Worm (Caenorhabditis elegans) whole organism, young adult: Measurements from ENCODE around the gene bath-39.
A peak's percentile ranks its signal among the peaks of the same experiment; 100 is the strongest.

Experiments used
- B0261.1 ChIP-seq: sonication (generic microtip); optimal IDR thresholded peaks from 2 replicates; lab custom pipeline; 2016; ENCODE audit warnings: mild to moderate bottlenecking, missing genetic modification characterization, moderate library complexity, missing compliant biosample characterization
- B0336.3 ChIP-seq: fragments of 200-800 bp; sonication (Bioruptor generic); IDR thresholded peaks from 2 replicates; pipeline ENCODE4 v1.3.6; 2022; ENCODE audit warnings: missing genetic modification characterization, missing compliant biosample characterization
- C17E4.6 ChIP-seq: fragments of 200-800 bp; sonication (Bioruptor generic); IDR thresholded peaks from 2 replicates; pipeline ENCODE4 v1.3.6; 2022; ENCODE audit warnings: missing genetic modification reagents, missing genetic modification characterization, missing compliant biosample characterization
- D2030.7 ChIP-seq: fragments of 200-800 bp; sonication (Bioruptor generic); IDR thresholded peaks from 2 replicates; pipeline ENCODE4 v1.3.6; 2022; ENCODE audit warnings: missing genetic modification reagents, missing genetic modification characterization, missing compliant biosample characterization
- F10E7.11 ChIP-seq: sonication (generic microtip); optimal IDR thresholded peaks from 2 replicates; lab custom pipeline; 2017; ENCODE audit warnings: mild to moderate bottlenecking, missing genetic modification characterization, moderate library complexity, missing compliant biosample characterization
- F22D6.2 ChIP-seq: sonication (generic microtip); optimal IDR thresholded peaks from 2 replicates; lab custom pipeline; 2016; ENCODE audit warnings: mild to moderate bottlenecking, missing genetic modification characterization, missing compliant biosample characterization
- F49E8.2 ChIP-seq: sonication (generic microtip); optimal IDR thresholded peaks from 3 replicates; lab custom pipeline; 2017; ENCODE audit warnings: missing genetic modification characterization, mild to moderate bottlenecking, missing compliant biosample characterization, antibody characterized with exemption, moderate library complexity; ENCODE audit not compliant: insufficient read depth
- Y56A3A.18 ChIP-seq: fragments of 200-800 bp; sonication (Bioruptor generic); IDR thresholded peaks from 2 replicates; pipeline ENCODE4 v1.3.6; 2022; ENCODE audit warnings: missing genetic modification reagents, missing genetic modification characterization, missing compliant biosample characterization
- aptf-2 ChIP-seq: fragments of 200-800 bp; sonication (Bioruptor generic); conservative IDR thresholded peaks from 2 replicates; pipeline ENCODE4 v1.3.6; 2022; ENCODE audit warnings: missing genetic modification reagents, missing genetic modification characterization, missing compliant biosample characterization
- athp-1 ChIP-seq: sonication (generic microtip); optimal IDR thresholded peaks from 2 replicates; lab custom pipeline; 2017; ENCODE audit warnings: mild to moderate bottlenecking, missing genetic modification characterization, missing compliant biosample characterization
- bed-1 ChIP-seq: fragments of 200-800 bp; sonication (Bioruptor generic); IDR thresholded peaks from 2 replicates; pipeline ENCODE4 v1.3.6; 2022; ENCODE audit warnings: missing genetic modification reagents, missing genetic modification characterization, missing compliant biosample characterization
- bed-2 ChIP-seq: fragments of 200-800 bp; sonication (Bioruptor generic); IDR thresholded peaks from 2 replicates; pipeline ENCODE4 v1.3.6; 2022; ENCODE audit warnings: missing genetic modification reagents, missing genetic modification characterization, missing compliant biosample characterization
- ceh-27 ChIP-seq: fragments of 200-800 bp; sonication (Bioruptor generic); optimal IDR thresholded peaks from 2 replicates; lab custom pipeline; 2018; ENCODE audit warnings: mild to moderate bottlenecking, missing genetic modification characterization, moderate library complexity, missing compliant biosample characterization
- egrh-3 ChIP-seq: fragments of 200-800 bp; sonication (Bioruptor generic); IDR thresholded peaks from 2 replicates; pipeline ENCODE4 v1.3.6; 2022; ENCODE audit warnings: missing genetic modification reagents, missing genetic modification characterization, missing compliant biosample characterization
- ekl-4 ChIP-seq: fragments of 200-800 bp; sonication (Bioruptor generic); IDR thresholded peaks from 2 replicates; pipeline ENCODE4 v1.3.6; 2022; ENCODE audit warnings: missing genetic modification reagents, missing genetic modification characterization, missing compliant biosample characterization
- him-1 ChIP-seq: sonication (generic microtip); optimal IDR thresholded peaks from 2 replicates; lab custom pipeline; 2016; ENCODE audit warnings: missing genotype, missing genetic modification reagents, missing genetic modification characterization, missing compliant biosample characterization
- hlh-12 ChIP-seq: sonication (generic microtip); optimal IDR thresholded peaks from 2 replicates; lab custom pipeline; 2016; ENCODE audit warnings: missing genetic modification characterization, missing compliant biosample characterization
- hmg-1.2 ChIP-seq: fragments of 200-800 bp; sonication (Bioruptor generic); IDR thresholded peaks from 2 replicates; pipeline ENCODE4 v1.3.6; 2022; ENCODE audit warnings: missing genetic modification reagents, missing genetic modification characterization, missing compliant biosample characterization
- hmg-20 ChIP-seq: fragments of 200-800 bp; sonication (Bioruptor generic); IDR thresholded peaks from 2 replicates; pipeline ENCODE4 v1.3.6; 2022; ENCODE audit warnings: missing genetic modification reagents, missing genetic modification characterization, missing compliant biosample characterization
- hrde-1 ChIP-seq: sonication (generic microtip); optimal IDR thresholded peaks from 2 replicates; lab custom pipeline; 2016; ENCODE audit warnings: missing genetic modification characterization, mild to moderate bottlenecking, missing compliant biosample characterization, moderate library complexity, missing genotype, missing genetic modification reagents, borderline replicate concordance
- madf-3 ChIP-seq: fragments of 200-800 bp; sonication (Bioruptor generic); IDR thresholded peaks from 2 replicates; pipeline ENCODE4 v1.3.6; 2022; ENCODE audit warnings: missing genetic modification reagents, missing genetic modification characterization, missing compliant biosample characterization
- madf-6 ChIP-seq: fragments of 200-800 bp; sonication (Bioruptor generic); IDR thresholded peaks from 2 replicates; pipeline ENCODE4 v1.3.6; 2022; ENCODE audit warnings: missing genetic modification reagents, missing genetic modification characterization, missing compliant biosample characterization
- madf-8 ChIP-seq: fragments of 200-800 bp; sonication (Bioruptor generic); conservative IDR thresholded peaks from 2 replicates; pipeline ENCODE4 v1.3.6; 2022; ENCODE audit warnings: missing genetic modification reagents, missing genetic modification characterization, missing compliant biosample characterization
- rec-8 ChIP-seq, 2 experiments: sonication (generic microtip); optimal IDR thresholded peaks; 2 replicates each; lab custom pipeline; 2016; ENCODE audit warnings: mild to moderate bottlenecking in 2 of 2, missing genetic modification characterization in 2 of 2, missing genetic modification reagents in 2 of 2, missing genotype in 2 of 2, missing biosample characterization in 1 of 2, missing compliant biosample characterization in 1 of 2, moderate library complexity in 1 of 2
- rpc-1 ChIP-seq, 2 experiments: fragments of 150-350 bp in 1 of 2; sonication (generic microtip) in 1 of 2; optimal IDR thresholded peaks; 2 replicates each; lab custom pipeline; 2014 to 2018; ENCODE audit warnings: missing biosample characterization in 1 of 2, missing genetic modification characterization in 1 of 2, missing genetic modification reagents in 1 of 2, missing genotype in 1 of 2
- snpc-1.3 ChIP-seq: sonication (generic microtip); optimal IDR thresholded peaks from 2 replicates; lab custom pipeline; 2017; ENCODE audit warnings: missing genetic modification characterization, mild to moderate bottlenecking, missing compliant biosample characterization, antibody characterized with exemption, moderate library complexity, missing genotype, missing genetic modification reagents; ENCODE audit not compliant: insufficient read depth
- snpc-3.4 ChIP-seq: sonication (generic microtip); optimal IDR thresholded peaks from 2 replicates; lab custom pipeline; 2017; ENCODE audit warnings: missing genetic modification characterization, mild to moderate bottlenecking, missing compliant biosample characterization, antibody characterized with exemption, moderate library complexity, missing genotype, missing genetic modification reagents
- tbp1 ChIP-seq: fragments of 200-800 bp; sonication (Bioruptor generic); optimal IDR thresholded peaks from 2 replicates; lab custom pipeline; 2018; ENCODE audit warnings: mild to moderate bottlenecking, missing genetic modification characterization, missing compliant biosample characterization
- tlf-1 ChIP-seq: fragments of 200-800 bp; sonication (Bioruptor generic); optimal IDR thresholded peaks from 2 replicates; lab custom pipeline; 2018; ENCODE audit warnings: mild to moderate bottlenecking, missing genetic modification characterization, missing compliant biosample characterization
- ztf-25 ChIP-seq: fragments of 200-800 bp; sonication (Bioruptor generic); IDR thresholded peaks from 2 replicates; pipeline ENCODE4 v1.3.6; 2022; ENCODE audit warnings: missing genetic modification reagents, missing genetic modification characterization, missing compliant biosample characterization

The bath-39 gene

ce11 chrV:13497322-13497847, 38.1 kb downstream of the bath-39 start, which contains the start of the genes eea-1 and gut-2 (continued):
- no peak for TF ChIP-seq tlf-1
- TF ChIP-seq F10E7.11 (tag; lab: Kevin White, UChicago) = no peak
- TF ChIP-seq bed-2 (GFP tag; lab: Robert Waterston, UW) = no peak
- no peak for TF ChIP-seq B0336.3 (GFP tag; lab: Robert Waterston, UW)
- TF ChIP-seq, all 124 proteins: peak for 10

- TF ChIP-seq C17E4.6 (GFP tag; lab: Robert Waterston, UW) = no peak
- no peak for TF ChIP-seq aptf-2 (GFP tag; lab: Robert Waterston, UW)
- TF ChIP-seq bed-2 (GFP tag; lab: Robert Waterston, UW) = no peak
- no peak for TF ChIP-seq hmg-20 (GFP tag; lab: Robert Waterston, UW)
- TF ChIP-seq ceh-27 (GFP tag; lab: Kevin White, UChicago) = no peak
- TF ChIP-seq egrh-3 (GFP tag; lab: Robert Waterston, UW) = no peak
- no peak for TF ChIP-seq snpc-1.3 (tag; lab: Kevin White, UChicago)
- TF ChIP-seq snpc-3.4 = no peak
- TF ChIP-seq F22D6.2 (tag; lab: Kevin White, UChicago) = no peak
- no peak for TF ChIP-seq hmg-1.2 (GFP tag; lab: Robert Waterston, UW)
- no peak for TF ChIP-seq madf-3 (GFP tag; lab: Robert Waterston, UW)
- TF ChIP-seq tbp1 (GFP tag; lab: Kevin White, UChicago) = no peak
- no peak for TF ChIP-seq F49E8.2 (tag; lab: Kevin White, UChicago)
- TF ChIP-seq B0261.1 (tag; lab: Kevin White, UChicago) = no peak
- no peak for TF ChIP-seq bed-1 (GFP tag; lab: Robert Waterston, UW)
- TF ChIP-seq madf-6 (GFP tag; lab: Robert Waterston, UW) = no peak
- no peak for TF ChIP-seq hrde-1 (tag; lab: Kevin White, UChicago)
- no peak for TF ChIP-seq Y56A3A.18
- TF ChIP-seq ekl-4 = no peak
Observed at ce11 chrV:13499227-13499626, 40.0 kb downstream of the bath-39 start.

DNA sequence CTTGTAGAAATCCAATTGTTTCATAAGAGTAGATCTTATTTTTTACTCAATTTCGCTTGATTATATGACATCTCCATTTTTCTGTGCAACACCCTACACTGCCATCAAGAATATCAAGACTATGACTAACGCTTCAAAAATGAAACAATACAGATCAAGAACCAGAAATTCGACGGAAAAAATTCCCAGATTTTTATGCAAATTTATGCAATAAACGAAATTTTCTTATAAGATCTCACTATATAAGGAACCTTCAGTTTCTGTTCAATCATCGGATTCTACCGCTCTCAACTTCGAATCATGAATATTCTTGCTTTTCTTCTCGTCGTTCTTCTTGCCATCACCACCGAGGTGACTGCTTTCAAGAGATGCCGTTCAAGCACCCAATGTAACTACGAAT, 47.1 kb downstream of the bath-39 start, which contains the start of gene R11G10.4:
Gene R11G10.4 (plus strand): TSS at position 301 of the 400 bp plus-strand sequence.
- TF ChIP-seq athp-1 (tag; lab: Kevin White, UChicago) = no peak
- TF ChIP-seq hlh-12 (tag; lab: Kevin White, UChicago) = no peak
- TF ChIP-seq, all 124 proteins: peak for 0

DNA sequence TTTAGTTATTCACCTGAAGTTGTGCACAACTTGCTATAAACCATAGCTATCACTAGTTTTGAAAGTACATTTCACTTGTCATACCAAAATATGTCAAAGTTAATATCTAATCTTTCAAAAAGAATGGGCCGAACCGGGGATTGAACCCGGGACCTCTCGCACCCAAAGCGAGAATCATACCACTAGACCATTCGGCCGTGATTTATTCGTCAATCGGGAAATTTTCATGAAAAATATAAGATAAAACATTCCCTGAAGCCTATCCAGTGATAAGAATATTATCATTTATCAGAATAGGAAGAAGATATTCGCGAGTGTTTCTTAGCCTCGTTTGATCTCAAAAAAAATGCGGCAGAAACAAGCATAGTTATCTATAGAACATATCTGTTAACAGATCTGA, 47.8 kb downstream of the bath-39 start:
- TF ChIP-seq rpc-1 (optimal IDR thresholded peaks at IDR 0.05; lab: Kevin White, UChicago) = peak; percentile 37
- peak; percentile 70 for TF ChIP-seq rpc-1 (tag; optimal IDR thresholded peaks at IDR 0.05; lab: Kevin White, UChicago)
- TF ChIP-seq B0261.1 (tag; lab: Kevin White, UChicago) = peak; percentile 46
- TF ChIP-seq tbp1 (GFP tag; lab: Kevin White, UChicago) = peak; percentile 77
- peak; percentile 38 for TF ChIP-seq him-1 (tag; lab: Kevin White, UChicago)

ce11 chrV:13509504-13509903, 50.2 kb downstream of the bath-39 start:
- TF ChIP-seq rec-8 (tag; optimal IDR thresholded peaks at IDR 0.05; lab: Kevin White, UChicago) (peak in 1 of 2 experiments; percentile 13), madf-8 (GFP tag; lab: Robert Waterston, UW) (0 out of 2 replicates have a peak, but pooled peaks have one; percentile 17), ztf-25 (0 out of 2 replicates have a peak, but pooled peaks have one; percentile 63), him-1 (tag; lab: Kevin White, UChicago) (peak; percentile 11), rpc-1 (optimal IDR thresholded peaks at IDR 0.05; lab: Kevin White, UChicago) (peak; percentile 46), rpc-1 (tag; optimal IDR thresholded peaks at IDR 0.05; lab: Kevin White, UChicago) (peak; percentile 74), D2030.7 (peak; percentile 40; the same call in 1 of the 2 replicates), B0261.1 (tag; lab: Kevin White, UChicago) (peak; percentile 56), tbp1 (GFP tag; lab: Kevin White, UChicago) (peak; percentile 80)
